Worm (Caenorhabditis elegans): ENCODE results near the gene T15B7.15.
A peak's percentile ranks its signal among the peaks of the same experiment; 100 is the strongest.

The T15B7.15 gene

ce11 chrV:6878559-6878958 is 40.1 kb upstream of the T15B7.15 start:
- TF ChIP-seq sma-9 (GFP tag; optimal IDR thresholded peaks at IDR 0.05) (no peak), sma-9 (tag; optimal IDR thresholded peaks at IDR 0.05) (no peak), skn-1 (tag; optimal IDR thresholded peaks at IDR 0.05) (no peak), ama-1 (optimal IDR thresholded peaks at IDR 0.05) (no peak), ztf-11 (tag; optimal IDR thresholded peaks at IDR 0.05) (no peak), lin-39 (tag; optimal IDR thresholded peaks at IDR 0.05) (no peak), nhr-25 (tag; optimal IDR thresholded peaks at IDR 0.05) (no peak), alr-1 (tag; optimal IDR thresholded peaks at IDR 0.05) (no peak), C34F6.9 (tag; optimal IDR thresholded peaks at IDR 0.05) (no peak), peb-1 (tag; optimal IDR thresholded peaks at IDR 0.05) (no peak), mdl-1 (tag; optimal IDR thresholded peaks at IDR 0.05) (no peak), sem-4 (tag; optimal IDR thresholded peaks at IDR 0.05) (no peak), ZK546.5 (tag; optimal IDR thresholded peaks at IDR 0.05) (no peak), lsy-2 (tag; optimal IDR thresholded peaks at IDR 0.05) (no peak), blmp-1 (tag; optimal IDR thresholded peaks at IDR 0.05; ENCODE audit: insufficient read depth) (no peak), nhr-77 (tag; optimal IDR thresholded peaks at IDR 0.05) (no peak), unc-55 (GFP tag; optimal IDR thresholded peaks at IDR 0.05) (no peak), lin-13 (GFP tag; optimal IDR thresholded peaks at IDR 0.05) (no peak), ceh-16 (tag; optimal IDR thresholded peaks at IDR 0.05) (no peak), fos-1 (tag; optimal IDR thresholded peaks at IDR 0.05) (no peak), ztf-4 (tag; optimal IDR thresholded peaks at IDR 0.05) (no peak)

DNA sequence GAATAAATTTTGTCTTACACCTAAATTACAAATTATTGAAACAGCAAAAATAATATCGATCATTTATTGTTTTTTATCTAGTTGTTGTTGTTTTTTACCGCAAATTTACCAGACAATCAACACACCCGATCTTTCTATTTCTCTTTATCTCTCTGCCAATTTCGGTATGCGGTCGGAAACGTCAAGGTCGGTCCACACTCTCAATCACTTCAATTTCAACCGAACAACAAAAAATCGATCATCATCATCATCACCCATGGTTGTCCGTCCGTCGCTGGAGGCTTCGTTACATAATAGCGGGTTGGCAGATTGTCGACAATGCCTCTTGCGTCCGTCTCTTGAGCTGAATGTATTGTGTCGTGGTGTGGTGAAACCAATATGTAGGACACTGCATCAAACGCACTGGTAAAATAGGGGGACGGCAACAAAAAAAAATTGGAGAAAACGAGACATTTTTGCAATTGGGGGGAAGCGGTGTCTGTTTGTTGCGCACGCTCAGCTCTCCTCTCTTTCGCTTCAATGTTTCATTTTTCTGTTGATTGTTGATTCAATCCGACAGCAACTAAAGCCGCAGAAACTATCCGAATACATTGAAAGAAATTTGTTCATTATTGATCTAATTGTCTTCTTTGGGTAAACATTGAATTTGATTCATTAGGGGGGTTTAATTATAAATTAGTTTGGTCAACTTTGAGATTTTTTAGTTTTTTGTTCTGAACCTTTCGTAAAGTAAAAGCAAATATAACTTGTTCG is 38.5 kb upstream of the T15B7.15 start:
- TF ChIP-seq nhr-11 (tag; optimal IDR thresholded peaks at IDR 0.05) (no peak), mdl-1 (tag; optimal IDR thresholded peaks at IDR 0.05) (no peak), ceh-16 (tag; optimal IDR thresholded peaks at IDR 0.05) (peak; percentile 49), nhr-129 (tag; optimal IDR thresholded peaks at IDR 0.05) (peak; percentile 41), nhr-10 (tag; optimal IDR thresholded peaks at IDR 0.05) (no peak), C34F6.9 (tag; optimal IDR thresholded peaks at IDR 0.05) (peak; percentile 23), nhr-25 (tag; optimal IDR thresholded peaks at IDR 0.05) (peak; percentile 61), elt-1 (tag; optimal IDR thresholded peaks at IDR 0.05) (peak; percentile 10), ZK546.5 (tag; optimal IDR thresholded peaks at IDR 0.05) (no peak), F13H6.1 (tag; optimal IDR thresholded peaks at IDR 0.05) (peak; percentile 19)

- TF ChIP-seq F13H6.1 (tag; optimal IDR thresholded peaks at IDR 0.05): peak; percentile 3
- TF ChIP-seq fos-1 (tag; optimal IDR thresholded peaks at IDR 0.05): no peak
These were observed 37.3 kb upstream of the T15B7.15 start for ce11 chrV:6875795-6876194.

DNA sequence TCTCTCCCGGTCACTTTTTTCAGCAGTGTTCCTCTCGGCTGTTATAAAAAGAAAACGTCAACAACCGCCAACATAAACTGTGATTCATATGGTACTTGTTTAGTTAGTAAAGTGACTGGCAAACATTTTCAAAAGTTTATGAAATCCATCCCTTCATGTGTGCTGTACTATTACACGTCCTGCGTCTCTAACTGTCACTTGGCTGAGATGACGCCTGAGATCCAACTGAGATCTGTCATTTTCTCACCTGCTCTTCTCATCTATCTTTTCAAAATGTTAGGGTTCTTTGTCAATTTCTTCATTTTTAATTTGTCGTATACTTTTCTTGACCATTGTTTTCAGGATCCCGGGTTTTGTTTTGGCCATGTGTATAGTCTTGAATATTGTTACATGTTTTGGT is 36.3 kb upstream of the T15B7.15 start:
- TF ChIP-seq nhr-129 (tag; optimal IDR thresholded peaks at IDR 0.05) (peak; percentile 37), F13H6.1 (tag; optimal IDR thresholded peaks at IDR 0.05) (peak; percentile 2), Y55F3AM.14 (GFP tag; optimal IDR thresholded peaks at IDR 0.05) (no peak), peb-1 (tag; optimal IDR thresholded peaks at IDR 0.05) (no peak), nhr-23 (tag; optimal IDR thresholded peaks at IDR 0.05) (no peak), egl-27 (tag; optimal IDR thresholded peaks at IDR 0.05) (no peak), ama-1 (optimal IDR thresholded peaks at IDR 0.05) (no peak)

- no peak for TF ChIP-seq lin-13 (GFP tag; optimal IDR thresholded peaks at IDR 0.05)
- TF ChIP-seq R02D3.7 (tag; optimal IDR thresholded peaks at IDR 0.05): no peak
- no peak for TF ChIP-seq sma-9 (GFP tag; optimal IDR thresholded peaks at IDR 0.05)
- TF ChIP-seq sma-9 (tag; optimal IDR thresholded peaks at IDR 0.05): no peak
- TF ChIP-seq crh-2 (tag; optimal IDR thresholded peaks at IDR 0.05): no peak
- TF ChIP-seq dmd-4 (tag; optimal IDR thresholded peaks at IDR 0.05): no peak
- TF ChIP-seq ceh-16 (tag; optimal IDR thresholded peaks at IDR 0.05): no peak
- no peak for TF ChIP-seq lin-39 (tag; optimal IDR thresholded peaks at IDR 0.05)
- no peak for TF ChIP-seq elt-1 (tag; optimal IDR thresholded peaks at IDR 0.05)
- no peak for TF ChIP-seq lin-11 (tag; optimal IDR thresholded peaks at IDR 0.05)
- TF ChIP-seq gmeb-1 (tag; optimal IDR thresholded peaks at IDR 0.05): no peak
- no peak for TF ChIP-seq sem-4 (tag; optimal IDR thresholded peaks at IDR 0.05)
- no peak for TF ChIP-seq zag-1 (tag; optimal IDR thresholded peaks at IDR 0.05)
- no peak for TF ChIP-seq nhr-25 (tag; optimal IDR thresholded peaks at IDR 0.05)
- no peak for TF ChIP-seq alr-1 (tag; optimal IDR thresholded peaks at IDR 0.05)
- TF ChIP-seq ztf-4 (tag; optimal IDR thresholded peaks at IDR 0.05): no peak
- TF ChIP-seq ama-1 (optimal IDR thresholded peaks at IDR 0.05): no peak
- no peak for TF ChIP-seq ztf-11 (tag; optimal IDR thresholded peaks at IDR 0.05)
- no peak for TF ChIP-seq elt-3 (tag; optimal IDR thresholded peaks at IDR 0.05)
These were observed 31.5 kb upstream of the T15B7.15 start, which contains the start of gene frpr-18 for ce11 chrV:6870004-6870403. TSS of gene frpr-18 (plus strand) at chrV:6870304.

All from whole organism, L2 larva.